Worm (Caenorhabditis elegans): ENCODE data around the gene Y32F6A.4.

DNA sequence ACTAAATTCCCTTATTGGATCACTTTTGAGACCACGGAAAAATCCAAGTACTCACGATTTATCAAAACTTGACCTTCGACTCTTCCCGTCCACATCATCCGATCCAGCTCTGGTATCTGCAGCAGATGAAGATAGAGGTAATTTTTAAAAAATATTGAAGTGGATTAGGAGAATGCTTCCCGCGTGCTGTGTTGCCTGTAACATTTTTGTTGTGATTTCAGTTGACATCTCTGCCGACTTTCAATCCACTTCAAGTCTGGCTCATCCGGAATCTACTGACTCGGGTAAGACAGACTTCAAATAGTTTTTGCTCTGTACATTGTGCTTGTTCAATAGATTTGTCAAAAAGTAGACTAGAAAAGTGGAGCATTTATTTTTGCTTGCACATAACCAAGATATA is 41.6 kb upstream of the Y32F6A.4 start:
- TF ChIP-seq ama-1 (optimal IDR thresholded peaks at IDR 0.05) (no peak), ama-1 (GFP tag; optimal IDR thresholded peaks at IDR 0.05) (no peak), nhr-90 (tag; optimal IDR thresholded peaks at IDR 0.05) (no peak), pha-4 (tag; optimal IDR thresholded peaks at IDR 0.05) (no peak), egrh-3 (GFP tag; IDR thresholded peaks at IDR 0.05) (no peak), hlh-12 (tag; optimal IDR thresholded peaks at IDR 0.05) (no peak), unc-62 (GFP tag; optimal IDR thresholded peaks at IDR 0.05) (no peak), ccch-3 (GFP tag; optimal IDR thresholded peaks at IDR 0.05) (no peak), tlf-1 (GFP tag; optimal IDR thresholded peaks at IDR 0.05) (no peak), him-1 (tag; optimal IDR thresholded peaks at IDR 0.05) (no peak), cebp-1 (GFP tag; IDR thresholded peaks at IDR 0.05) (no peak), cebp-1 (tag; optimal IDR thresholded peaks at IDR 0.05) (no peak), ceh-27 (GFP tag; optimal IDR thresholded peaks at IDR 0.05) (no peak), ztf-18 (tag; optimal IDR thresholded peaks at IDR 0.05) (no peak), ztf-28 (GFP tag; IDR thresholded peaks at IDR 0.05) (no peak), madf-8 (GFP tag; conservative IDR thresholded peaks at IDR 0.05) (no peak)

Data from whole organism, young adult.